Fruit fly (Drosophila melanogaster) whole organism, embryonic: ENCODE measurements around the gene CG1640.

Experiments
- Ada2b ChIP-seq: fragments of 200-800 bp; sonication (Bioruptor generic); IDR thresholded peaks from 2 replicates; pipeline ENCODE4 v1.3.6; 2022; ENCODE audit warnings: missing biosample characterization, missing genetic modification characterization
- Aef1 ChIP-seq: fragments of 200-800 bp; sonication (Bioruptor generic); IDR thresholded peaks from 3 replicates; pipeline ENCODE4 v1.3.6; 2022; ENCODE audit warnings: missing biosample characterization, missing genetic modification characterization
- Atf6 ChIP-seq: fragments of 200-800 bp; sonication (Bioruptor generic); IDR thresholded peaks from 2 replicates; pipeline ENCODE4 v1.3.6; 2022; ENCODE audit warnings: missing biosample characterization, missing genetic modification characterization
- Bdp1 ChIP-seq: fragments of 200-800 bp; sonication (Bioruptor generic); optimal IDR thresholded peaks from 3 replicates; lab custom pipeline; 2016; ENCODE audit warnings: missing biosample characterization, missing genetic modification characterization
- Bgb ChIP-seq: fragments of 200-800 bp; sonication (Bioruptor generic); IDR thresholded peaks from 2 replicates; pipeline ENCODE4 v1.3.6; 2022; ENCODE audit warnings: missing biosample characterization, missing genetic modification characterization; ENCODE audit not compliant: partially characterized antibody
- CG10267 ChIP-seq: fragments of 200-800 bp; sonication (Bioruptor generic); optimal IDR thresholded peaks from 2 replicates; lab custom pipeline; 2018; ENCODE audit warnings: missing biosample characterization, mild to moderate bottlenecking, missing genetic modification characterization, moderate library complexity
- CG11085 ChIP-seq: fragments of 200-800 bp; sonication (Bioruptor generic); IDR thresholded peaks from 2 replicates; pipeline ENCODE4 v1.3.6; 2022; ENCODE audit warnings: missing biosample characterization, missing genetic modification characterization
- CG11723 ChIP-seq: fragments of 200-800 bp; sonication (Bioruptor generic); optimal IDR thresholded peaks from 2 replicates; lab custom pipeline; 2017; ENCODE audit warnings: missing biosample characterization, mild to moderate bottlenecking, missing genetic modification characterization
- CG12659 ChIP-seq: fragments of 200-800 bp; sonication (Bioruptor generic); optimal IDR thresholded peaks from 3 replicates; lab custom pipeline; 2017; ENCODE audit warnings: mild to moderate bottlenecking, missing biosample characterization, missing genetic modification reagents, missing genetic modification characterization
- CG13287 ChIP-seq: fragments of 200-800 bp; sonication (Bioruptor generic); IDR thresholded peaks from 2 replicates; pipeline ENCODE4 v1.3.6; 2022; ENCODE audit warnings: missing biosample characterization, missing genetic modification characterization; ENCODE audit not compliant: partially characterized antibody
- CG14014 ChIP-seq: fragments of 200-800 bp; sonication (Bioruptor generic); IDR thresholded peaks from 2 replicates; pipeline ENCODE4 v1.3.6; 2022; ENCODE audit warnings: missing biosample characterization, missing genetic modification characterization
- CG14050 ChIP-seq: fragments of 200-800 bp; sonication (Bioruptor generic); IDR thresholded peaks from 3 replicates; pipeline ENCODE4 v1.3.6; 2022; ENCODE audit warnings: missing biosample characterization, missing genetic modification characterization
- CG15011 ChIP-seq: fragments of 200-800 bp; sonication (Bioruptor generic); optimal IDR thresholded peaks from 3 replicates; lab custom pipeline; 2018; ENCODE audit warnings: missing biosample characterization, mild to moderate bottlenecking, missing genetic modification characterization
- CG18262 ChIP-seq: fragments of 200-800 bp; optimal IDR thresholded peaks from 3 replicates; lab custom pipeline; 2019; ENCODE audit warnings: missing biosample characterization, mild to moderate bottlenecking, missing genetic modification characterization, moderate library complexity
- CG32767 ChIP-seq: fragments of 200-800 bp; sonication (Bioruptor generic); IDR thresholded peaks from 2 replicates; pipeline ENCODE4 v1.3.6; 2022; ENCODE audit warnings: missing biosample characterization, missing genetic modification characterization
- CG34422 ChIP-seq: fragments of 200-800 bp; sonication (Bioruptor generic); IDR thresholded peaks from 3 replicates; pipeline ENCODE4 v1.3.6; 2022; ENCODE audit warnings: missing biosample characterization, missing genetic modification characterization
- CG3838 ChIP-seq: fragments of 200-800 bp; sonication (Bioruptor generic); optimal IDR thresholded peaks from 3 replicates; lab custom pipeline; 2016; ENCODE audit warnings: missing biosample characterization, missing genetic modification characterization
- CG43689 ChIP-seq: fragments of 200-800 bp; sonication (Bioruptor generic); IDR thresholded peaks from 2 replicates; pipeline ENCODE4 v1.3.6; 2022; ENCODE audit warnings: missing biosample characterization, missing genetic modification characterization
- CG5953 ChIP-seq: fragments of 200-800 bp; sonication (Bioruptor generic); IDR thresholded peaks from 2 replicates; pipeline ENCODE4 v1.3.6; 2022; ENCODE audit warnings: missing biosample characterization, missing genetic modification characterization
- CG7271 ChIP-seq: fragments of 200-800 bp; sonication (Bioruptor generic); optimal IDR thresholded peaks from 2 replicates; lab custom pipeline; 2018; ENCODE audit warnings: missing biosample characterization, mild to moderate bottlenecking, missing genetic modification characterization, moderate library complexity
- CG7745 ChIP-seq: fragments of 200-800 bp; sonication (Bioruptor generic); optimal IDR thresholded peaks from 2 replicates; lab custom pipeline; 2018; ENCODE audit warnings: missing biosample characterization, mild to moderate bottlenecking, missing genetic modification characterization, moderate library complexity
- CG8478 ChIP-seq: fragments of >200 bp; optimal IDR thresholded peaks from 2 replicates; lab custom pipeline; 2018
- CG8765 ChIP-seq: fragments of 200-800 bp; sonication (Bioruptor generic); IDR thresholded peaks from 2 replicates; pipeline ENCODE4 v1.3.6; 2022; ENCODE audit warnings: missing biosample characterization, missing genetic modification characterization
- CG9876 ChIP-seq: fragments of 200-800 bp; sonication (Bioruptor generic); optimal IDR thresholded peaks from 2 replicates; lab custom pipeline; 2016; ENCODE audit warnings: missing biosample characterization, missing genetic modification characterization
- CoRest ChIP-seq: fragments of 200-800 bp; sonication (Bioruptor generic); optimal IDR thresholded peaks from 3 replicates; lab custom pipeline; 2018; ENCODE audit warnings: missing biosample characterization, mild to moderate bottlenecking, missing genetic modification characterization, moderate library complexity
- Dek ChIP-seq: fragments of 200-800 bp; sonication (Bioruptor generic); optimal IDR thresholded peaks from 3 replicates; lab custom pipeline; 2019; ENCODE audit warnings: missing biosample characterization, mild to moderate bottlenecking, missing genetic modification characterization, moderate library complexity
- E2f1 ChIP-seq: fragments of 200-800 bp; sonication (Bioruptor generic); IDR thresholded peaks from 2 replicates; pipeline ENCODE4 v1.3.6; 2022; ENCODE audit warnings: missing biosample characterization, missing genetic modification characterization
- Fer2 ChIP-seq: fragments of 200-800 bp; sonication (Bioruptor generic); optimal IDR thresholded peaks from 2 replicates; lab custom pipeline; 2018; ENCODE audit warnings: missing biosample characterization, mild to moderate bottlenecking, missing genetic modification characterization, moderate library complexity
- H15 ChIP-seq: fragments of 200-800 bp; sonication (Bioruptor generic); IDR thresholded peaks from 3 replicates; pipeline ENCODE4 v1.3.6; 2022; ENCODE audit warnings: missing biosample characterization, missing genetic modification characterization
- HHEX ChIP-seq: fragments of 200-800 bp; sonication (Bioruptor generic); optimal IDR thresholded peaks from 3 replicates; lab custom pipeline; 2017; ENCODE audit warnings: missing biosample characterization, mild to moderate bottlenecking, missing genetic modification characterization, missing genetic modification reagents
- HLH4C ChIP-seq: fragments of 200-800 bp; sonication (Bioruptor generic); IDR thresholded peaks from 3 replicates; pipeline ENCODE4 v1.3.6; 2022; ENCODE audit warnings: missing biosample characterization, missing genetic modification characterization; ENCODE audit not compliant: partially characterized antibody
- HLH54F ChIP-seq: fragments of 200-800 bp; sonication (Bioruptor generic); optimal IDR thresholded peaks from 3 replicates; lab custom pipeline; 2016; ENCODE audit warnings: missing biosample characterization, missing genetic modification characterization
- HLHmδ ChIP-seq: fragments of 200-800 bp; sonication (Bioruptor generic); optimal IDR thresholded peaks from 2 replicates; lab custom pipeline; 2018; ENCODE audit warnings: missing biosample characterization, mild to moderate bottlenecking, missing genetic modification characterization, moderate library complexity
- Hey ChIP-seq: fragments of 200-800 bp; sonication (Bioruptor generic); optimal IDR thresholded peaks from 3 replicates; lab custom pipeline; 2018; ENCODE audit warnings: missing biosample characterization, mild to moderate bottlenecking, missing genetic modification characterization
- HmgD ChIP-seq: fragments of 200-800 bp; sonication (Bioruptor generic); optimal IDR thresholded peaks from 3 replicates; lab custom pipeline; 2016; ENCODE audit warnings: missing biosample characterization, missing genetic modification characterization
- Hr3 ChIP-seq: fragments of 200-800 bp; sonication (Bioruptor generic); optimal IDR thresholded peaks from 3 replicates; lab custom pipeline; 2016; ENCODE audit warnings: missing biosample characterization, missing genetic modification characterization
- Lpt ChIP-seq: fragments of >200 bp; optimal IDR thresholded peaks from 2 replicates; lab custom pipeline; 2018; ENCODE audit warnings: missing biosample characterization, missing genetic modification characterization
- Max ChIP-seq: fragments of 200-800 bp; sonication (Bioruptor generic); optimal IDR thresholded peaks from 2 replicates; lab custom pipeline; 2016; ENCODE audit warnings: missing biosample characterization, mild to moderate bottlenecking, missing genetic modification characterization
- NC2β ChIP-seq: fragments of 200-800 bp; sonication (Bioruptor generic); optimal IDR thresholded peaks from 2 replicates; lab custom pipeline; 2016; ENCODE audit warnings: missing biosample characterization, missing genetic modification characterization
- Oaz ChIP-seq: fragments of 200-800 bp; sonication (Bioruptor generic); IDR thresholded peaks from 2 replicates; pipeline ENCODE4 v1.3.6; 2022; ENCODE audit warnings: missing biosample characterization, missing genetic modification characterization
- Rfx ChIP-seq: fragments of 200-800 bp; sonication (Bioruptor generic); IDR thresholded peaks from 2 replicates; pipeline ENCODE4 v1.3.6; 2022; ENCODE audit warnings: missing biosample characterization, missing genetic modification characterization
- amos ChIP-seq: fragments of 200-800 bp; sonication (Bioruptor generic); IDR thresholded peaks from 2 replicates; pipeline ENCODE4 v1.3.6; 2022; ENCODE audit warnings: missing biosample characterization, missing genetic modification characterization; ENCODE audit not compliant: partially characterized antibody
- chm ChIP-seq: fragments of 200-800 bp; sonication (Bioruptor generic); IDR thresholded peaks from 2 replicates; pipeline ENCODE4 v1.3.6; 2022; ENCODE audit warnings: missing biosample characterization, missing genetic modification characterization
- chn ChIP-seq: fragments of 200-800 bp; sonication (Bioruptor generic); optimal IDR thresholded peaks from 2 replicates; lab custom pipeline; 2016; ENCODE audit warnings: missing biosample characterization, missing genetic modification characterization
- crp ChIP-seq, 2 experiments: fragments of 200-800 bp; sonication (Bioruptor generic); optimal IDR thresholded peaks; 2 replicates in 1 of 2; 3 replicates in 1 of 2; lab custom pipeline; 2017; ENCODE audit warnings: missing biosample characterization in 2 of 2, missing genetic modification characterization in 2 of 2, mild to moderate bottlenecking in 1 of 2, moderate library complexity in 1 of 2
- eyg ChIP-seq: fragments of 200-800 bp; sonication (Bioruptor generic); optimal IDR thresholded peaks from 3 replicates; lab custom pipeline; 2016; ENCODE audit warnings: missing biosample characterization, missing genetic modification characterization
- kay ChIP-seq: fragments of 200-800 bp; sonication (Bioruptor generic); optimal IDR thresholded peaks from 2 replicates; lab custom pipeline; 2016; ENCODE audit warnings: missing biosample characterization, missing genetic modification characterization
- ro ChIP-seq: fragments of 200-800 bp; sonication (Bioruptor generic); IDR thresholded peaks from 2 replicates; pipeline ENCODE4 v1.3.6; 2022; ENCODE audit warnings: missing biosample characterization, missing genetic modification characterization
- sug ChIP-seq: fragments of 200-800 bp; optimal IDR thresholded peaks from 2 replicates; lab custom pipeline; 2019; ENCODE audit warnings: missing biosample characterization, mild to moderate bottlenecking, missing genetic modification characterization, moderate library complexity
- tin ChIP-seq: fragments of 200-800 bp; sonication (Bioruptor generic); optimal IDR thresholded peaks from 3 replicates; lab custom pipeline; 2016; ENCODE audit warnings: missing biosample characterization, missing genetic modification characterization
- z ChIP-seq: fragments of 200-800 bp; sonication (Bioruptor generic); IDR thresholded peaks from 3 replicates; pipeline ENCODE4 v1.3.6; 2022; ENCODE audit warnings: missing biosample characterization, missing genetic modification characterization

Gene CG1640

DNA sequence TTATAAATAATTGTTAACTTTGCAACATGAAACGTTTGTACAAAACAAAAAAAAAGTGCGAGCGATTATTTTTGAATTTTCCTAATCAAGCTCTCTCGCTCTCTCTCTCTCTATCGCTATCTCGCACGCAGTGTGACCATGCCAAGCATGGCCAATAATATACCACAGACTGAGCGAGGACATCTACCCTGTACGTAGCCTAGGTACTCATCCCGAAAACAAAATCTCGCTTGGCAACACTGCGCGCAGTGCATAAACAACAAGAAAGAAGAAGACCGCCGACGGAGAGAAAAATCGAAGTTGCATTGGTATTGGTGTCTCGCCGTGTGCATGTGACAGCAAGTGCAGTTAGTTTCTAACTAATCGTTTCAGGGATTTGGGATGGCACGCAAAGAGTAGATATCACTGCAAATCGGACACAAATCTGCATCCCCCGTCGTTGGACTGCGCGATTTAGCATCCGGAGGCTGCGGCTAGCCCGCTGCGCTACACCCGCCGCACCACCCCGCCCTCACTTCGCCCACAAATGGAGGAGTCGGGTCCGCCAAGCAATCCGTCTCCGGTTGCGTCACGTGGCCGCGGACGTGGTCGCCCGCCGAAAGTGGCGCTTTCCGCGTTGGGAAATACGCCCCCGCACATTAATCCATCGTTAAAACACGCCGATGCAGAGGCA lies 42.7 kb downstream of the CG1640 start, which contains the start of the genes CG1998 and Set2 (continued):
- peak; percentile 21 for TF ChIP-seq Dek (tag; lab: Kevin White, UChicago)
- no peak for TF ChIP-seq CG7271
- TF ChIP-seq Bgb, result peak; percentile 54; the same call in 1 of the 2 replicates
- TF ChIP-seq eyg (GFP tag; lab: Kevin White, UChicago), result no peak
- no peak for TF ChIP-seq CG8765 (GFP tag; lab: Robert Waterston, UW)
- no peak for TF ChIP-seq Oaz (GFP tag; lab: Robert Waterston, UW)
- TF ChIP-seq CG32767 (GFP tag; lab: Robert Waterston, UW), result 0 out of 2 replicates have a peak, but pooled peaks have one; percentile 45
- TF ChIP-seq tin (GFP tag; lab: Kevin White, UChicago), result peak; percentile 25
- TF ChIP-seq amos (GFP tag; lab: Robert Waterston, UW), result peak; percentile 47; the same call in 1 of the 2 replicates
- no peak for TF ChIP-seq Bdp1 (GFP tag; lab: Kevin White, UChicago)
- TF ChIP-seq ro, result no peak
- no peak for TF ChIP-seq sug (tag; lab: Kevin White, UChicago)
- TF ChIP-seq Hr3 (GFP tag; lab: Kevin White, UChicago), result no peak
- TF ChIP-seq CG11723, result no peak
- no peak for TF ChIP-seq CG14014 (GFP tag; lab: Robert Waterston, UW)
- TF ChIP-seq chm (GFP tag; lab: Robert Waterston, UW), result no peak
- 0 out of 3 replicates have a peak, but pooled peaks have one; percentile 23 for TF ChIP-seq HLH4C
- TF ChIP-seq CG12659 (GFP tag; lab: Kevin White, UChicago), result peak; percentile 80
- peak; percentile 26 for TF ChIP-seq HLHmδ (GFP tag; lab: Kevin White, UChicago)
- peak in 1 of 2 experiments; percentile 29 for TF ChIP-seq crp (GFP tag; optimal IDR thresholded peaks at IDR 0.05; lab: Kevin White, UChicago)
- no peak for TF ChIP-seq z (GFP tag; lab: Robert Waterston, UW)
- no peak for TF ChIP-seq H15 (GFP tag; lab: Robert Waterston, UW)
- TF ChIP-seq CG15011 (GFP tag; lab: Kevin White, UChicago), result no peak
- peak; percentile 5 for TF ChIP-seq CG9876 (GFP tag; lab: Kevin White, UChicago)
- no peak for TF ChIP-seq CG18262 (tag; lab: Kevin White, UChicago)
- peak; percentile 15 for TF ChIP-seq NC2β (GFP tag; lab: Kevin White, UChicago)
- peak; percentile 69 for TF ChIP-seq HmgD (GFP tag; lab: Kevin White, UChicago)
- TF ChIP-seq Max (GFP tag; lab: Kevin White, UChicago), result no peak
- TF ChIP-seq CG5953 (GFP tag; lab: Robert Waterston, UW), result no peak
- no peak for TF ChIP-seq CG8478 (lab: Kevin White, UChicago)
- peak; percentile 11 for TF ChIP-seq HLH54F
- no peak for TF ChIP-seq CG3838
- peak; percentile 40 for TF ChIP-seq chn
- TF ChIP-seq Aef1 (GFP tag; lab: Robert Waterston, UW), result 0 out of 3 replicates have a peak, but pooled peaks have one; percentile 10
- no peak for TF ChIP-seq CG11085
- TF ChIP-seq CG13287 (GFP tag; lab: Robert Waterston, UW), result peak; percentile 63; the same call in 1 of the 2 replicates
- TF ChIP-seq CG34422 (GFP tag; lab: Robert Waterston, UW), result peak; percentile 63; the same call in 2 of the 3 replicates
- TF ChIP-seq CG43689 (GFP tag; lab: Robert Waterston, UW), result no peak
- no peak for TF ChIP-seq Fer2 (tag; lab: Kevin White, UChicago)
- TF ChIP-seq Rfx (GFP tag; lab: Robert Waterston, UW), result peak; percentile 70
- no peak for TF ChIP-seq E2f1
- no peak for TF ChIP-seq Atf6 (GFP tag; lab: Robert Waterston, UW)
- TF ChIP-seq Ada2b (GFP tag; lab: Robert Waterston, UW), result no peak
- TF ChIP-seq CG10267 (tag; lab: Kevin White, UChicago), result peak; percentile 93
- TF ChIP-seq CG7745 (tag; lab: Kevin White, UChicago), result no peak
- no peak for TF ChIP-seq CG14050 (GFP tag; lab: Robert Waterston, UW)
- TF ChIP-seq CoRest (tag; lab: Kevin White, UChicago), result peak; percentile 57
- no peak for TF ChIP-seq Lpt (GFP tag; lab: Kevin White, UChicago)
- no peak for TF ChIP-seq kay
- no peak for TF ChIP-seq Hey
- no peak for TF ChIP-seq HHEX
